Worm (Caenorhabditis elegans) whole organism, L1 larva: Measurements from ENCODE around the gene erd-2.1.

ENCODE experiments used
- C04F5.9 ChIP-seq: sonication (generic microtip); optimal IDR thresholded peaks from 2 replicates; lab custom pipeline; 2016; ENCODE audit warnings: missing genetic modification characterization, missing compliant biosample characterization
- F16B12.6 ChIP-seq: fragments of 150-350 bp; optimal IDR thresholded peaks from 2 replicates; lab custom pipeline; 2014; ENCODE audit warnings: missing biosample characterization, missing genetic modification characterization
- aha-1 ChIP-seq: fragments of 150-350 bp; optimal IDR thresholded peaks from 2 replicates; lab custom pipeline; 2014; ENCODE audit warnings: missing biosample characterization, missing genetic modification characterization
- alr-1 ChIP-seq: fragments of 200-800 bp; sonication (Bioruptor generic); optimal IDR thresholded peaks from 2 replicates; lab custom pipeline; 2018; ENCODE audit warnings: borderline replicate concordance, mild to moderate bottlenecking, missing genetic modification characterization, missing compliant biosample characterization
- aly-2 ChIP-seq: fragments of 150-350 bp; optimal IDR thresholded peaks from 2 replicates; lab custom pipeline; 2014; ENCODE audit warnings: missing biosample characterization, missing genetic modification characterization
- ama-1 ChIP-seq: fragments of 150-350 bp; optimal IDR thresholded peaks from 2 replicates; lab custom pipeline; 2014
- ceh-90 ChIP-seq: sonication (generic microtip); optimal IDR thresholded peaks from 2 replicates; lab custom pipeline; 2016; ENCODE audit warnings: missing genetic modification characterization, missing compliant biosample characterization
- ces-1 ChIP-seq: fragments of 150-350 bp; optimal IDR thresholded peaks from 2 replicates; lab custom pipeline; 2014; ENCODE audit warnings: missing biosample characterization, missing genetic modification reagents, missing genetic modification characterization
- dpl-1 ChIP-seq, 3 experiments: fragments of 150-350 bp in 2 of 3; sonication (generic microtip) in 1 of 3; optimal IDR thresholded peaks; 2 replicates each; lab custom pipeline; 2014 to 2017; ENCODE audit warnings: missing biosample characterization in 3 of 3, missing genetic modification characterization in 3 of 3, missing genetic modification reagents in 3 of 3
- efl-1 ChIP-seq, 4 experiments: fragments of 150-350 bp; optimal IDR thresholded peaks in 3 of 4; peaks in 1 of 4; 1 replicate in 1 of 4; 2 replicates in 3 of 4; lab custom pipeline; 2014; ENCODE audit warnings: missing biosample characterization in 2 of 4, missing genetic modification characterization in 2 of 4, missing genetic modification reagents in 2 of 4
- efl-3 ChIP-seq: fragments of 200-800 bp; sonication (Bioruptor generic); optimal IDR thresholded peaks from 2 replicates; lab custom pipeline; 2018; ENCODE audit warnings: mild to moderate bottlenecking, missing genetic modification characterization, missing compliant biosample characterization
- egl-13 ChIP-seq: sonication (generic microtip); optimal IDR thresholded peaks from 2 replicates; lab custom pipeline; 2016; ENCODE audit warnings: missing genotype, missing genetic modification reagents, missing genetic modification characterization, missing compliant biosample characterization
- egl-27 ChIP-seq, 2 experiments: fragments of 150-350 bp in 1 of 2; sonication (generic microtip); optimal IDR thresholded peaks; 3 replicates each; lab custom pipeline; 2017 to 2018; ENCODE audit warnings: missing biosample characterization in 2 of 2, missing genetic modification characterization in 2 of 2, missing genetic modification reagents in 2 of 2
- elt-2 ChIP-seq: sonication (generic microtip); optimal IDR thresholded peaks from 2 replicates; lab custom pipeline; 2016; ENCODE audit warnings: missing genetic modification characterization, mild to moderate bottlenecking, inconsistent platforms, missing compliant biosample characterization, missing genetic modification reagents
- fkh-8 ChIP-seq: sonication (generic microtip); optimal IDR thresholded peaks from 2 replicates; lab custom pipeline; 2016; ENCODE audit warnings: mild to moderate bottlenecking, missing genetic modification characterization, missing compliant biosample characterization
- fos-1 ChIP-seq: fragments of 150-350 bp; optimal IDR thresholded peaks from 2 replicates; lab custom pipeline; 2014; ENCODE audit warnings: missing biosample characterization, missing genetic modification characterization
- lin-13 ChIP-seq: fragments of 150-350 bp; optimal IDR thresholded peaks from 2 replicates; lab custom pipeline; 2014; ENCODE audit warnings: missing biosample characterization, missing genetic modification reagents, missing genetic modification characterization
- lin-15B ChIP-seq: fragments of 150-350 bp; sonication (generic microtip); optimal IDR thresholded peaks from 3 replicates; lab custom pipeline; 2014; ENCODE audit warnings: missing biosample characterization, missing genetic modification characterization
- lin-39 ChIP-seq: fragments of 150-350 bp; optimal IDR thresholded peaks from 2 replicates; lab custom pipeline; 2014; ENCODE audit warnings: missing biosample characterization, missing genetic modification reagents, missing genetic modification characterization
- lir-3 ChIP-seq: sonication (generic microtip); optimal IDR thresholded peaks from 2 replicates; lab custom pipeline; 2016; ENCODE audit warnings: mild to moderate bottlenecking, missing genetic modification characterization, moderate library complexity, missing compliant biosample characterization; ENCODE audit not compliant: poor library complexity
- lsy-2 ChIP-seq, 2 experiments: fragments of 150-350 bp; optimal IDR thresholded peaks; 2 replicates each; lab custom pipeline; 2014; ENCODE audit warnings: missing biosample characterization in 2 of 2, missing genetic modification characterization in 2 of 2
- mdl-1 ChIP-seq, 2 experiments: fragments of 150-350 bp; optimal IDR thresholded peaks; 2 replicates each; lab custom pipeline; 2014 to 2017; ENCODE audit warnings: missing biosample characterization in 2 of 2, missing genetic modification characterization in 2 of 2, inconsistent platforms in 1 of 2
- nhr-11 ChIP-seq: fragments of 150-350 bp; optimal IDR thresholded peaks from 2 replicates; lab custom pipeline; 2014; ENCODE audit warnings: missing biosample characterization, missing genetic modification characterization
- nhr-19 ChIP-seq: fragments of 200-800 bp; sonication (Bioruptor generic); conservative IDR thresholded peaks from 2 replicates; pipeline ENCODE4 v1.3.6; 2022; ENCODE audit warnings: missing genetic modification characterization, missing compliant biosample characterization
- nhr-20 ChIP-seq: sonication (generic microtip); optimal IDR thresholded peaks from 2 replicates; lab custom pipeline; 2016; ENCODE audit warnings: mild to moderate bottlenecking, missing genetic modification characterization, missing compliant biosample characterization
- nhr-237 ChIP-seq: fragments of 150-350 bp; optimal IDR thresholded peaks from 2 replicates; lab custom pipeline; 2014; ENCODE audit warnings: missing biosample characterization, missing genetic modification characterization
- nhr-28 ChIP-seq: fragments of 150-350 bp; optimal IDR thresholded peaks from 2 replicates; lab custom pipeline; 2014; ENCODE audit warnings: missing biosample characterization, missing genetic modification characterization
- nhr-47 ChIP-seq: sonication (generic microtip); optimal IDR thresholded peaks from 2 replicates; lab custom pipeline; 2016; ENCODE audit warnings: mild to moderate bottlenecking, missing genetic modification characterization, moderate library complexity, missing compliant biosample characterization
- nhr-71 ChIP-seq: sonication (generic microtip); optimal IDR thresholded peaks from 2 replicates; lab custom pipeline; 2016; ENCODE audit warnings: mild to moderate bottlenecking, missing genetic modification characterization, moderate library complexity, missing compliant biosample characterization
- nhr-76 ChIP-seq: sonication (generic microtip); optimal IDR thresholded peaks from 2 replicates; lab custom pipeline; 2017; ENCODE audit warnings: missing biosample characterization, missing genetic modification characterization
- nhr-84 ChIP-seq: sonication (generic microtip); optimal IDR thresholded peaks from 2 replicates; lab custom pipeline; 2017; ENCODE audit warnings: missing biosample characterization, missing genetic modification characterization
- nhr-85 ChIP-seq: sonication (generic microtip); peaks from one replicate; lab custom pipeline; 2016; ENCODE audit warnings: missing genetic modification characterization, inconsistent platforms, missing compliant biosample characterization
- nhr-90 ChIP-seq: sonication (generic microtip); optimal IDR thresholded peaks from 2 replicates; lab custom pipeline; 2016; ENCODE audit warnings: mild to moderate bottlenecking, missing genetic modification characterization, missing compliant biosample characterization; ENCODE audit not compliant: poor library complexity
- pqm-1 ChIP-seq: sonication (generic microtip); optimal IDR thresholded peaks from 3 replicates; lab custom pipeline; 2017; ENCODE audit warnings: missing biosample characterization, missing genetic modification characterization
- skn-1 ChIP-seq: fragments of 150-350 bp; optimal IDR thresholded peaks from 2 replicates; lab custom pipeline; 2014; ENCODE audit warnings: missing biosample characterization, missing genetic modification characterization
- snu-23 ChIP-seq: sonication (generic microtip); optimal IDR thresholded peaks from 2 replicates; lab custom pipeline; 2016; ENCODE audit warnings: missing genetic modification characterization, missing compliant biosample characterization
- tbx-2 ChIP-seq: sonication (generic microtip); optimal IDR thresholded peaks from 2 replicates; lab custom pipeline; 2016; ENCODE audit warnings: missing genetic modification characterization, missing compliant biosample characterization
- tlp-1 ChIP-seq: fragments of 150-350 bp; optimal IDR thresholded peaks from 2 replicates; lab custom pipeline; 2014; ENCODE audit warnings: missing biosample characterization, missing genetic modification characterization
- unc-130 ChIP-seq: fragments of 150-350 bp; optimal IDR thresholded peaks from 2 replicates; lab custom pipeline; 2017; ENCODE audit warnings: missing biosample characterization, missing genetic modification characterization, inconsistent platforms
- unc-30 ChIP-seq: sonication (generic microtip); optimal IDR thresholded peaks from 2 replicates; lab custom pipeline; 2017; ENCODE audit warnings: missing biosample characterization, missing genetic modification characterization
- unc-62 ChIP-seq: fragments of 150-350 bp; optimal IDR thresholded peaks from 2 replicates; lab custom pipeline; 2014; ENCODE audit warnings: missing biosample characterization, missing genetic modification reagents, missing genetic modification characterization
- unc-98 ChIP-seq: fragments of 200-800 bp; sonication (Bioruptor generic); IDR thresholded peaks from 2 replicates; pipeline ENCODE4 v1.3.6; 2022; ENCODE audit warnings: missing genetic modification characterization, missing compliant biosample characterization
- vab-15 ChIP-seq: sonication (generic microtip); optimal IDR thresholded peaks from 2 replicates; lab custom pipeline; 2017; ENCODE audit warnings: missing genotype, mild to moderate bottlenecking, missing genetic modification characterization, missing compliant biosample characterization
- xbp-1 ChIP-seq: sonication (generic microtip); optimal IDR thresholded peaks from 2 replicates; lab custom pipeline; 2016; ENCODE audit warnings: missing genetic modification characterization, missing compliant biosample characterization

erd-2.1 gene

ce11 chrX:10146592-10146991, 12.0 kb downstream of the erd-2.1 start, which contains the start of gene unc-115 (continued):
- TF ChIP-seq vab-15 (tag; lab: Kevin White, UChicago) (no peak), ceh-90 (tag; lab: Kevin White, UChicago) (no peak), lir-3 (tag; lab: Kevin White, UChicago) (peak; percentile 33), unc-130 (tag; lab: Kevin White, UChicago) (peak; percentile 76), ama-1 (lab: Kevin White, UChicago) (no peak), nhr-28 (tag; lab: Kevin White, UChicago) (no peak), C04F5.9 (no peak), pqm-1 (tag; lab: Kevin White, UChicago) (no peak), lin-13 (GFP tag; lab: Kevin White, UChicago) (peak; percentile 15), egl-27 (tag; optimal IDR thresholded peaks at IDR 0.05; lab: Kevin White, UChicago) (peak; percentile 79 to 86), xbp-1 (tag; lab: Kevin White, UChicago) (peak; percentile 86), efl-1 (optimal IDR thresholded peaks at IDR 0.05; lab: Kevin White, UChicago) (peak; percentile 44 to 51), efl-1 (GFP tag; optimal IDR thresholded peaks at IDR 0.05 in 1 of 2; lab: Kevin White, UChicago) (peak in 1 of 2 experiments; percentile 94), F16B12.6 (tag; lab: Kevin White, UChicago) (no peak), mdl-1 (tag; optimal IDR thresholded peaks at IDR 0.05; lab: Kevin White, UChicago) (peak in 1 of 2 experiments; percentile 74), nhr-20 (tag; lab: Kevin White, UChicago) (peak; percentile 85), aly-2 (tag; lab: Kevin White, UChicago) (peak; percentile 11), unc-98 (GFP tag; lab: Robert Waterston, UW) (no peak), snu-23 (peak; percentile 90), nhr-237 (tag; lab: Kevin White, UChicago) (no peak), skn-1 (tag; lab: Kevin White, UChicago) (peak; percentile 89), nhr-76 (no peak), lsy-2 (tag; optimal IDR thresholded peaks at IDR 0.05; lab: Kevin White, UChicago) (peak; percentile 59 to 73), nhr-47 (tag; lab: Kevin White, UChicago) (peak; percentile 87), tbx-2 (tag; lab: Kevin White, UChicago) (peak; percentile 86), unc-30 (tag; lab: Kevin White, UChicago) (no peak), fkh-8 (tag; lab: Kevin White, UChicago) (peak; percentile 78), elt-2 (tag; lab: Kevin White, UChicago) (peak; percentile 29), fos-1 (tag; lab: Kevin White, UChicago) (peak; percentile 62), dpl-1 (GFP tag; optimal IDR thresholded peaks at IDR 0.05; lab: Kevin White, UChicago) (peak in 1 of 3 experiments; percentile 42), alr-1 (no peak), tlp-1 (tag; lab: Kevin White, UChicago) (no peak), aha-1 (tag; lab: Kevin White, UChicago) (no peak), nhr-19 (GFP tag; lab: Robert Waterston, UW) (peak; percentile 77), lin-39 (tag; lab: Kevin White, UChicago) (no peak), efl-3 (GFP tag; lab: Kevin White, UChicago) (no peak), nhr-11 (no peak), lin-15B (tag; lab: Kevin White, UChicago) (no peak), unc-62 (GFP tag; lab: Kevin White, UChicago) (no peak), ces-1 (GFP tag; lab: Kevin White, UChicago) (peak; percentile 71), egl-13 (tag; lab: Kevin White, UChicago) (peak; percentile 80), nhr-71 (tag; lab: Kevin White, UChicago) (peak; percentile 91), nhr-90 (tag; lab: Kevin White, UChicago) (peak; percentile 70), nhr-84 (tag; lab: Kevin White, UChicago) (no peak), nhr-85 (tag; lab: Kevin White, UChicago) (peak; percentile 86)
- TF ChIP-seq, all 84 proteins: peak for 50
